Fruit fly (Drosophila melanogaster) whole organism, embryonic: ENCODE data around the gene CG15185.

Experiments used
- CG10274 ChIP-seq: fragments of 200-800 bp; sonication (Bioruptor generic); optimal IDR thresholded peaks from 3 replicates; lab custom pipeline; 2017; ENCODE audit warnings: missing biosample characterization, mild to moderate bottlenecking, missing genetic modification characterization
- CG13424 ChIP-seq: fragments of 200-800 bp; sonication (Bioruptor generic); optimal IDR thresholded peaks from 2 replicates; lab custom pipeline; 2019; ENCODE audit warnings: missing biosample characterization, mild to moderate bottlenecking, missing genetic modification characterization, moderate library complexity
- CG32767 ChIP-seq: fragments of 200-800 bp; sonication (Bioruptor generic); IDR thresholded peaks from 2 replicates; pipeline ENCODE4 v1.3.6; 2022; ENCODE audit warnings: missing biosample characterization, missing genetic modification characterization
- CG8478 ChIP-seq: fragments of >200 bp; optimal IDR thresholded peaks from 2 replicates; lab custom pipeline; 2018
- D19A ChIP-seq: fragments of 200-800 bp; optimal IDR thresholded peaks from 3 replicates; lab custom pipeline; 2019; ENCODE audit warnings: missing biosample characterization, mild to moderate bottlenecking, missing genetic modification characterization, moderate library complexity
- Dref ChIP-seq: fragments of 200-800 bp; sonication (Bioruptor generic); IDR thresholded peaks from 2 replicates; pipeline ENCODE4 v1.3.6; 2022; ENCODE audit warnings: missing biosample characterization, missing genetic modification characterization
- Gug ChIP-seq: fragments of 200-800 bp; sonication (Bioruptor generic); IDR thresholded peaks from 4 replicates; pipeline ENCODE4 v1.3.6; 2022; ENCODE audit warnings: missing biosample characterization, missing genetic modification characterization
- Neu2 ChIP-seq: fragments of 200-800 bp; sonication (Bioruptor generic); optimal IDR thresholded peaks from 3 replicates; lab custom pipeline; 2016; ENCODE audit warnings: missing biosample characterization, missing genetic modification characterization, borderline replicate concordance
- Sox100B ChIP-seq: fragments of 200-800 bp; sonication (Bioruptor generic); optimal IDR thresholded peaks from 3 replicates; lab custom pipeline; 2018; ENCODE audit warnings: missing biosample characterization, mild to moderate bottlenecking, missing genetic modification characterization
- cad ChIP-seq: fragments of >200 bp; optimal IDR thresholded peaks from 2 replicates; lab custom pipeline; 2017; ENCODE audit warnings: missing biosample characterization, missing genetic modification characterization
- dpn ChIP-seq, 2 experiments: fragments of 200-800 bp; sonication (Bioruptor generic); optimal IDR thresholded peaks; 3 replicates each; lab custom pipeline; 2016; ENCODE audit warnings: missing biosample characterization in 2 of 2, missing genetic modification characterization in 2 of 2
- ems ChIP-seq: fragments of 200-800 bp; sonication (Bioruptor generic); optimal IDR thresholded peaks from 3 replicates; lab custom pipeline; 2016; ENCODE audit warnings: missing biosample characterization, missing genetic modification characterization
- lbe ChIP-seq: fragments of 200-800 bp; sonication (Bioruptor generic); optimal IDR thresholded peaks from 2 replicates; lab custom pipeline; 2016; ENCODE audit warnings: missing biosample characterization, mild to moderate bottlenecking, missing genetic modification characterization

DNA sequence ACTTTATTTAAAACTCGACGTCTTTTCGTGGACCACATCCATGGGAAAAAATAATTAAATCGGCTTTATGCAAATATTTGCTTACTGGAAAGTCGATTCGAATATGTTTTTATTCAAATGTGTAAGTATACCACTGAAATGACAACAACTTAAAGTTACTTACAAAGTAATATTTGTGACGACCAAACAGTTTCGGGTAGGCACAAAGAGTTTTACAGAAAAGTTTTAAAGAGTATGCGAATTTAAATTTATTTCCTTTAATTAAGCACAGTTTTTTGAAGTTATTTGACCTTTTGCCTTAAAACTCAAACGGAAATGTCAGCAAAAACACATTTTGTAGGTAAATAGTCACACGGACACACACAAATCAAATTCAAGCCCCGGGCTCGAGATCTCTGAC, 21.4 kb downstream of the CG15185 start, which contains the start of gene Pif2:
- TF ChIP-seq dpn (GFP tag; optimal IDR thresholded peaks at IDR 0.05; lab: Kevin White, UChicago) (no peak), CG8478 (lab: Kevin White, UChicago) (no peak), Sox100B (GFP tag; lab: Kevin White, UChicago) (no peak), CG13424 (tag; lab: Kevin White, UChicago) (no peak), cad (GFP tag; lab: Kevin White, UChicago) (no peak), ems (no peak), Neu2 (no peak), CG32767 (GFP tag; lab: Robert Waterston, UW) (no peak), Gug (GFP tag; lab: Robert Waterston, UW) (no peak), lbe (GFP tag; lab: Kevin White, UChicago) (no peak), D19A (no peak), Dref (GFP tag; lab: Robert Waterston, UW) (no peak), CG10274 (GFP tag; lab: Kevin White, UChicago) (no peak)
